Worm (Caenorhabditis elegans) whole organism, mixed stage, embryonic: ENCODE measurements around the gene msp-78.

Experiments used
- ceh-83 ChIP-seq: fragments of 200-800 bp; sonication (Bioruptor generic); optimal IDR thresholded peaks from 2 replicates; lab custom pipeline; 2018; ENCODE audit warnings: mild to moderate bottlenecking, missing genetic modification characterization, missing compliant biosample characterization
- elt-1 ChIP-seq: sonication (generic microtip); optimal IDR thresholded peaks from 2 replicates; lab custom pipeline; 2017; ENCODE audit warnings: missing genetic modification characterization, mild to moderate bottlenecking, missing compliant biosample characterization, antibody characterized with exemption, moderate library complexity, borderline replicate concordance; ENCODE audit not compliant: insufficient read depth
- ham-2 ChIP-seq: fragments of 200-800 bp; sonication (Bioruptor generic); optimal IDR thresholded peaks from 2 replicates; lab custom pipeline; 2018; ENCODE audit warnings: mild to moderate bottlenecking, missing genetic modification characterization, missing compliant biosample characterization
- lin-13 ChIP-seq: fragments of 150-350 bp; optimal IDR thresholded peaks from 2 replicates; lab custom pipeline; 2014; ENCODE audit warnings: missing biosample characterization, missing genetic modification characterization
- mep-1 ChIP-seq: fragments of 150-350 bp; optimal IDR thresholded peaks from 2 replicates; lab custom pipeline; 2017; ENCODE audit warnings: missing biosample characterization, missing genetic modification reagents, missing genetic modification characterization, inconsistent platforms
- nhr-2 ChIP-seq: fragments of 150-350 bp; optimal IDR thresholded peaks from 2 replicates; lab custom pipeline; 2014; ENCODE audit warnings: missing biosample characterization, missing genetic modification characterization
- nhr-237 ChIP-seq: fragments of 150-350 bp; optimal IDR thresholded peaks from 2 replicates; lab custom pipeline; 2014; ENCODE audit warnings: missing biosample characterization, missing genetic modification characterization
- nhr-28 ChIP-seq: fragments of 150-350 bp; optimal IDR thresholded peaks from 2 replicates; lab custom pipeline; 2014; ENCODE audit warnings: missing biosample characterization, missing genetic modification characterization
- nhr-76 ChIP-seq: sonication (generic microtip); optimal IDR thresholded peaks from 2 replicates; lab custom pipeline; 2017; ENCODE audit warnings: missing biosample characterization, missing genetic modification characterization
- pha-4 ChIP-seq: fragments of 150-350 bp; optimal IDR thresholded peaks from 2 replicates; lab custom pipeline; 2018; ENCODE audit warnings: missing biosample characterization, missing genetic modification reagents, missing genetic modification characterization
- snpc-4 ChIP-seq: fragments of 150-350 bp; optimal IDR thresholded peaks from 2 replicates; lab custom pipeline; 2014; ENCODE audit warnings: missing biosample characterization, missing genetic modification characterization
- sptf-1 ChIP-seq: sonication (generic microtip); optimal IDR thresholded peaks from 2 replicates; lab custom pipeline; 2017; ENCODE audit warnings: mild to moderate bottlenecking, missing genetic modification characterization, moderate library complexity, missing compliant biosample characterization
- unc-62 ChIP-seq: fragments of 150-350 bp; optimal IDR thresholded peaks from 2 replicates; lab custom pipeline; 2014; ENCODE audit warnings: missing biosample characterization, missing genetic modification reagents, missing genetic modification characterization

DNA sequence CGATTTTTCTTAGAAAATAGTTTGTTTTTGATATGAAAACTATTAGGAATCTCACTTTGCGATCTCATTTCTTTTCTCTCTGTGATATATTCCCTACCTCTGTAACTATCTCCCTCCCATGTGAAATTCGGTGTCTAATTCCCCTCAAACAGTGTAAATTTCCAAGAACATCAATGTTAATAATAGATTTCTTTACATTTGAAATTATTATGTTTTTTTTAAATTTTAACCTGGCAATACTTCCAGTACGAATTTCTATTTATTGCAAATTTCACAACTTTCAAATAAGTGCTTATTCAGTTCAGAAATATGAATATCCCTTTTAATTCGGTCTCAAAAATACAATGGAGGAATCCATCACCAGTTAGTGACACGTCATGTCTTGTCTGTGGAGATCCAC, 41.5 kb upstream of the msp-78 start, which contains the start of gene nhr-100:
- no peak for TF ChIP-seq elt-1 (tag; lab: Kevin White, UChicago)
- no peak for TF ChIP-seq pha-4
- TF ChIP-seq mep-1 (tag; lab: Kevin White, UChicago) = no peak
- TF ChIP-seq nhr-28 (tag; lab: Kevin White, UChicago) = no peak
- TF ChIP-seq ceh-83 = no peak
- no peak for TF ChIP-seq snpc-4
- TF ChIP-seq sptf-1 = no peak
- no peak for TF ChIP-seq unc-62 (GFP tag; lab: Kevin White, UChicago)
- TF ChIP-seq lin-13 = no peak
- no peak for TF ChIP-seq ham-2 (GFP tag; lab: Kevin White, UChicago)
- TF ChIP-seq nhr-76 (tag; lab: Kevin White, UChicago) = no peak
- no peak for TF ChIP-seq nhr-2
- TF ChIP-seq nhr-237 (tag; lab: Kevin White, UChicago) = no peak
